Worm (Caenorhabditis elegans): ENCODE measurements around the gene gst-4.

gst-4 gene

DNA sequence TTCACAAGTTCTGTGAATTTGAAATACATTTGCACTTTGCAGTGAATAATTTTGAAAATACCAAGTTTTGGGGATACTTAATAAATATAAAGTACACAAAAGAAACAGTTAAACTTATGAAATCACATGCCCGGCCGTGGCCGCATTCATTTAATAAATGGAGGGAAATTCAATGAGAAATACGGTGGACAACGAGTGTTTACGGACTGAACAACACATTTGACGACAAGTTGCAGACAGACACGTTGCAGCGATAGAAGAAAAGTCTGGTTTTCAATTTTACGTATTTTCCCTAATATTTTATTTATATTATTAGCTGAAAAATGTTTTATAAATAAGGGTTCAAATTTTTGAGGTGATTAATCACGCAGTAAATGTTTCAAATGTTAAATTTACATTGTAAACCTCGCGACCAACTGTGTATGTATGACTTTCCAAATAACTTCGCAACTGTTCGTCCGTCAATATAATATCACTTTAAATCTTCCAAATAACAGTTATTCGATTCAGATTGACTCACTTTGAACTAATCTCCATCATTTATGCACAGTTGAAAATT, 9.5 kb downstream of the gst-4 start, which contains the start of gene copg-1 (continued):
- TF ChIP-seq elt-2 (tag; optimal IDR thresholded peaks at IDR 0.05) = no peak
- no peak for TF ChIP-seq eor-1 (tag; optimal IDR thresholded peaks at IDR 0.05)

DNA sequence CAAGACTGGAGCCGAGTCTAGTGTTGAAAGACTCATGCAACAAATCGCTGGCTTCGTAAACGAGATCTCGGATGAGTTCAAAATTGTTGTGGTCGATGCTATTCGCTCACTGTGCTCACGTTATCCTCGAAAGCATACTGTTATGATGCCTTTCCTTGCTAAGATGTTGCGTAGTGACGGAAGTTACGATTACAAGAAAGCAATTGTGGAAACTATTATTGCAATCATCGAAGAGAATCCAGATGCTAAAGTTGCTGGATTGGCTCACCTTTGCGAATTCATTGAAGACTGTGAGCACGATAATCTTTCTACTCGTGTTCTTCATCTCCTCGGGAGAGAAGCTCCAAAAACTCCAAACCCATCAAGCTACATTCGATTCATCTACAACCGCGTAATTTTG, 11.5 kb downstream of the gst-4 start:
- no peak for TF ChIP-seq nhr-23 (tag; optimal IDR thresholded peaks at IDR 0.05)
- no peak for TF ChIP-seq ztf-4 (tag; optimal IDR thresholded peaks at IDR 0.05)
- TF ChIP-seq zag-1 (tag; optimal IDR thresholded peaks at IDR 0.05) = no peak
- TF ChIP-seq nhr-28 (tag; optimal IDR thresholded peaks at IDR 0.05) = no peak
- TF ChIP-seq egl-27 (tag; optimal IDR thresholded peaks at IDR 0.05) = no peak
- TF ChIP-seq snpc-4 (tag; optimal IDR thresholded peaks at IDR 0.05) = no peak
- TF ChIP-seq fkh-2 (tag; optimal IDR thresholded peaks at IDR 0.05) = no peak
- no peak for TF ChIP-seq ztf-11 (tag; optimal IDR thresholded peaks at IDR 0.05)
- no peak for TF ChIP-seq ama-1 (optimal IDR thresholded peaks at IDR 0.05)

- no peak for TF ChIP-seq nhr-67 (tag; optimal IDR thresholded peaks at IDR 0.05)
- no peak for TF ChIP-seq ceh-16 (tag; optimal IDR thresholded peaks at IDR 0.05)
- no peak for TF ChIP-seq unc-62 (GFP tag; optimal IDR thresholded peaks at IDR 0.05)
- TF ChIP-seq ztf-11 (tag; optimal IDR thresholded peaks at IDR 0.05) = no peak
- no peak for TF ChIP-seq sea-2 (GFP tag; optimal IDR thresholded peaks at IDR 0.05)
- TF ChIP-seq unc-39 (tag; optimal IDR thresholded peaks at IDR 0.05) = no peak
- no peak for TF ChIP-seq nhr-43 (tag; optimal IDR thresholded peaks at IDR 0.05; ENCODE audit: poor library complexity, severe bottlenecking)
- no peak for TF ChIP-seq zag-1 (tag; optimal IDR thresholded peaks at IDR 0.05)
- no peak for TF ChIP-seq nhr-12 (tag; optimal IDR thresholded peaks at IDR 0.05)
- TF ChIP-seq ceh-82 (tag; optimal IDR thresholded peaks at IDR 0.05) = no peak
- no peak for TF ChIP-seq nhr-11 (tag; optimal IDR thresholded peaks at IDR 0.05)
- no peak for TF ChIP-seq nhr-25 (tag; optimal IDR thresholded peaks at IDR 0.05)
- TF ChIP-seq ZK546.5 (tag; optimal IDR thresholded peaks at IDR 0.05) = no peak
These were observed 13.4 kb downstream of the gst-4 start, which contains the start of gene ttr-54 for ce11 chrIV:10155475-10155874. ttr-54 (plus strand) TSS chrIV:10155775.

DNA sequence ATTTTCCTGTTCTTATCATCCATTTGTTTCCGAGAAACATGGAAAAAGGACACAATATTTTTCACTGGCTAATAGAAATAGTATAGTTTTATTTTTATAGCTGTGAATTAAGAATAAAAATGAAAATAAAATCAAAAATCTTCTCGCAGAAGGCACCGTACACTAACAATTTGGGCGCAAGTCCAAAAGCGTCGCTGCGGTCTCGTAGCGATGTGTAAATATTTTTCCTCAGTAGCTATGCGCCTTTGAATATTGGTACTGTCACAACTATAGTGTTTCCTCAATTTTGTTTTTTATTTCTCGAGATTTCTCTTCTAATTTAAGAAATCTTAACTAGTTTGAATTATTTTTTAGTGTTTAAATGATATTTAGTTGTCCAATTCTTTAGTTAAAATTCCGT, 15.0 kb downstream of the gst-4 start:
- TF ChIP-seq nhr-237 (tag; optimal IDR thresholded peaks at IDR 0.05) = no peak
- TF ChIP-seq pha-4 (tag; optimal IDR thresholded peaks at IDR 0.05) = no peak
- TF ChIP-seq sea-2 (GFP tag; optimal IDR thresholded peaks at IDR 0.05) = no peak
- TF ChIP-seq mdl-1 (tag; optimal IDR thresholded peaks at IDR 0.05) = no peak
- no peak for TF ChIP-seq nfya-1 (tag; optimal IDR thresholded peaks at IDR 0.05; ENCODE audit: insufficient read depth)
- TF ChIP-seq lin-15B (tag; optimal IDR thresholded peaks at IDR 0.05) = no peak
- TF ChIP-seq ztf-11 (tag; optimal IDR thresholded peaks at IDR 0.05) = no peak
- no peak for TF ChIP-seq ceh-28 (tag; optimal IDR thresholded peaks at IDR 0.05)
- TF ChIP-seq elt-2 (tag; optimal IDR thresholded peaks at IDR 0.05) = no peak
- no peak for TF ChIP-seq ceh-16 (tag; optimal IDR thresholded peaks at IDR 0.05)
- TF ChIP-seq egl-5 (tag; optimal IDR thresholded peaks at IDR 0.05) = no peak
- TF ChIP-seq nhr-28 (tag; optimal IDR thresholded peaks at IDR 0.05) = no peak
- TF ChIP-seq nhr-25 (tag; optimal IDR thresholded peaks at IDR 0.05) = no peak
- TF ChIP-seq aly-2 (tag; optimal IDR thresholded peaks at IDR 0.05) = no peak
- no peak for TF ChIP-seq R02D3.7 (tag; optimal IDR thresholded peaks at IDR 0.05)
- TF ChIP-seq pqm-1 (tag; optimal IDR thresholded peaks at IDR 0.05) = no peak

- TF ChIP-seq egl-27 (tag; optimal IDR thresholded peaks at IDR 0.05) (no peak), lsy-12 (tag; optimal IDR thresholded peaks at IDR 0.05) (no peak), zag-1 (tag; optimal IDR thresholded peaks at IDR 0.05) (no peak), snpc-4 (tag; optimal IDR thresholded peaks at IDR 0.05) (no peak), fos-1 (tag; optimal IDR thresholded peaks at IDR 0.05) (no peak)
These were observed 15.6 kb downstream of the gst-4 start, which contains the start of gene ttr-53 for ce11 chrIV:10157489-10158088. ttr-53 (plus strand) TSS chrIV:10158038.

Data from whole organism, L3 larva.